Fruit fly (Drosophila melanogaster): Measurements from ENCODE around the gene Uba5.

- TF ChIP-seq EcR (GFP tag; optimal IDR thresholded peaks at IDR 0.05) (no peak), CG8478 (optimal IDR thresholded peaks at IDR 0.05) (no peak), usp (GFP tag; optimal IDR thresholded peaks at IDR 0.05) (no peak), psq (optimal IDR thresholded peaks at IDR 0.05) (no peak), pan (optimal IDR thresholded peaks at IDR 0.05) (no peak)
These were observed 17.0 kb downstream of the Uba5 start for dm6 chrX:11500284-11500683.

All from whole organism.